Worm (Caenorhabditis elegans): Measurements from ENCODE around the gene F58B4.7.

The F58B4.7 gene

DNA sequence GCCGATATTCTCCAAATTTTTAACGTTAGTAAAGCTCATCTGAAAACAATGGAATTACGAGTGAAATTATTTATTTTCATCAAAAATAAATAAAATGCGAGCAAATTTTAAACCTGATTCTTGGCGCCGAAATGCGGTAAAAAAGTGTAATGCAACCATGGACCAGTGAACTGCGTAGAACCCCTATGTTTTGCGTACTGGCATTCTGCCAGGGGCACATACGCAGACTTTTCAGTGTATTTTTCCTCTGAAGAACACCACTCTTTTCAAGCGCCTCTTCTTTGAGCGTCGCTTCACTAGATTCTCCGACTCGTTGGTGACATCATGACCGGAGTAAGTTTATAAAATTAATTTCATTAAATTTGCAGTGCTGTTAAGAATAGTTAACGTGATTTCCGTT, 42.4 kb upstream of the F58B4.7 start, which contains the start of the genes ctf-4 and eef-1G (continued):
- TF ChIP-seq dpl-1 (GFP tag; optimal IDR thresholded peaks at IDR 0.05) = peak; percentile 89
- peak; percentile 76 for TF ChIP-seq hsf-1 (GFP tag; IDR thresholded peaks at IDR 0.05)
- no peak for TF ChIP-seq bed-1 (GFP tag; IDR thresholded peaks at IDR 0.05)
- TF ChIP-seq B0035.1 (tag; optimal IDR thresholded peaks at IDR 0.05) = no peak
- no peak for TF ChIP-seq mes-4 (tag; optimal IDR thresholded peaks at IDR 0.05)
- peak; percentile 95 for TF ChIP-seq Y53G8AR.9 (GFP tag; conservative IDR thresholded peaks at IDR 0.05)
- TF ChIP-seq cebp-1 (GFP tag; IDR thresholded peaks at IDR 0.05) = peak; percentile 61; the same call in 1 of the 2 replicates
- peak; percentile 88 for TF ChIP-seq cebp-1 (tag; optimal IDR thresholded peaks at IDR 0.05)
- TF ChIP-seq ccch-3 (GFP tag; optimal IDR thresholded peaks at IDR 0.05) = no peak
- TF ChIP-seq lsl-1 (GFP tag; optimal IDR thresholded peaks at IDR 0.05) = peak; percentile 75
- TF ChIP-seq ZK185.1 (tag; optimal IDR thresholded peaks at IDR 0.05; ENCODE audit: poor library complexity, severe bottlenecking) = peak; percentile 94
- peak; percentile 94 for TF ChIP-seq lin-40 (tag; optimal IDR thresholded peaks at IDR 0.05)
- TF ChIP-seq Y79H2A.3 (GFP tag; conservative IDR thresholded peaks at IDR 0.05) = no peak
- peak; percentile 71 for TF ChIP-seq snpc-4 (GFP tag; optimal IDR thresholded peaks at IDR 0.05)
- peak; percentile 65 to 84 (median 80) for TF ChIP-seq snpc-4 (tag; optimal IDR thresholded peaks at IDR 0.05)
- peak; percentile 98 for TF ChIP-seq mcd-1 (GFP tag; IDR thresholded peaks at IDR 0.05)
- TF ChIP-seq xnd-1 (tag; optimal IDR thresholded peaks at IDR 0.05) = peak; percentile 8
- peak; percentile 71; the same call in 1 of the 2 replicates for TF ChIP-seq ztf-6 (GFP tag; IDR thresholded peaks at IDR 0.05)
- peak; percentile 36 for TF ChIP-seq ztf-3 (GFP tag; optimal IDR thresholded peaks at IDR 0.05)
- TF ChIP-seq gei-17 (GFP tag; optimal IDR thresholded peaks at IDR 0.05) = peak; percentile 66
- peak; percentile 75 for TF ChIP-seq lir-1 (GFP tag; conservative IDR thresholded peaks at IDR 0.05)
- TF ChIP-seq F39B2.1 (GFP tag; IDR thresholded peaks at IDR 0.05) = no peak
- TF ChIP-seq let-607 (tag; optimal IDR thresholded peaks at IDR 0.05) = peak; percentile 91 to 94
- TF ChIP-seq ekl-4 (GFP tag; IDR thresholded peaks at IDR 0.05) = peak; percentile 93
- TF ChIP-seq atf-7 (tag; optimal IDR thresholded peaks at IDR 0.05) = peak; percentile 83
- peak; percentile 97 for TF ChIP-seq attf-5 (GFP tag; optimal IDR thresholded peaks at IDR 0.05)
- peak; percentile 87 for TF ChIP-seq let-526 (GFP tag; IDR thresholded peaks at IDR 0.05)
- peak; percentile 83 for TF ChIP-seq ceh-91 (GFP tag; IDR thresholded peaks at IDR 0.05)
- TF ChIP-seq lag-1 (GFP tag; IDR thresholded peaks at IDR 0.05) = no peak
- TF ChIP-seq madf-10 (tag; optimal IDR thresholded peaks at IDR 0.05) = peak; percentile 69
- TF ChIP-seq hrde-1 (tag; optimal IDR thresholded peaks at IDR 0.05; ENCODE audit: borderline replicate concordance) = no peak
- no peak for TF ChIP-seq tbx-9 (tag; optimal IDR thresholded peaks at IDR 0.05; ENCODE audit: borderline replicate concordance)
- TF ChIP-seq Y67H2A.10 (GFP tag; conservative IDR thresholded peaks at IDR 0.05) = 0 out of 2 replicates have a peak, but pooled peaks have one; percentile 32
- no peak for TF ChIP-seq die-1 (tag; optimal IDR thresholded peaks at IDR 0.05)

DNA sequence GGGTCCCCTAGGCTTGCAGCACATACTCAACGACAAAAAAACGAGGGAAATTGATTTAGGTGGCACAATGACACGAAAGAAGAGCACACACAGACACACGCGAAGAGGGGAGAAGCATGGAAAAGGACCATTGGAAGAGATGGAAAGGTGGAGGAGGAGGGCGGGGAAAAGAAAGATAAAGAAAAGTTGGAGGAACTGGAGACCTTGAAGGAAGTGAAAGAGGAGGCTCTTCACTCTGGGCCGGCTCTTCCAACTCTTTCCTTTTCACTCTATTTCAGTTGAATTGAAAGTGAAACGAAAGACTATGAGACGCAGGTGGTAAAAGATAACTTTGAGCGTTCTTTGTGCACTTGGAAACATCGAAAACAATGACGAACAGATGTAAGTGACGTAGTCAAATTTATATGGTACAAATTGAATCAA, 38.3 kb upstream of the F58B4.7 start:
- TF ChIP-seq nhr-120 (GFP tag; IDR thresholded peaks at IDR 0.05) = no peak
- TF ChIP-seq ets-4 (GFP tag; optimal IDR thresholded peaks at IDR 0.05) = no peak
- no peak for TF ChIP-seq Y53F4B.3 (GFP tag; IDR thresholded peaks at IDR 0.05)
- no peak for TF ChIP-seq ztf-18 (tag; optimal IDR thresholded peaks at IDR 0.05)
- no peak for TF ChIP-seq efl-1 (GFP tag; optimal IDR thresholded peaks at IDR 0.05)
- 0 out of 2 replicates have a peak, but pooled peaks have one; percentile 12 for TF ChIP-seq madf-6 (GFP tag; IDR thresholded peaks at IDR 0.05)
- 0 out of 2 replicates have a peak, but pooled peaks have one; percentile 43 for TF ChIP-seq Y56A3A.18 (GFP tag; IDR thresholded peaks at IDR 0.05)
- TF ChIP-seq tbp1 (GFP tag; optimal IDR thresholded peaks at IDR 0.05) = peak; percentile 10
- no peak for TF ChIP-seq rec-8 (tag; optimal IDR thresholded peaks at IDR 0.05)
- TF ChIP-seq hmg-20 (GFP tag; IDR thresholded peaks at IDR 0.05) = no peak
- no peak for TF ChIP-seq ztf-6 (GFP tag; IDR thresholded peaks at IDR 0.05)
- peak; percentile 34 for TF ChIP-seq lin-40 (tag; optimal IDR thresholded peaks at IDR 0.05)
- peak; percentile 36; the same call in 1 of the 2 replicates for TF ChIP-seq B0336.3 (GFP tag; IDR thresholded peaks at IDR 0.05)
- TF ChIP-seq bed-2 (GFP tag; IDR thresholded peaks at IDR 0.05) = no peak
- no peak for TF ChIP-seq D2030.7 (GFP tag; IDR thresholded peaks at IDR 0.05)
- TF ChIP-seq ama-1 (optimal IDR thresholded peaks at IDR 0.05) = no peak
- no peak for TF ChIP-seq ama-1 (GFP tag; optimal IDR thresholded peaks at IDR 0.05)
- no peak for TF ChIP-seq egl-44 (GFP tag; IDR thresholded peaks at IDR 0.05)

Data from whole organism, young adult.